ENCODE assay signal across 4 fruit fly cellular contexts in the genomic region with DNA sequence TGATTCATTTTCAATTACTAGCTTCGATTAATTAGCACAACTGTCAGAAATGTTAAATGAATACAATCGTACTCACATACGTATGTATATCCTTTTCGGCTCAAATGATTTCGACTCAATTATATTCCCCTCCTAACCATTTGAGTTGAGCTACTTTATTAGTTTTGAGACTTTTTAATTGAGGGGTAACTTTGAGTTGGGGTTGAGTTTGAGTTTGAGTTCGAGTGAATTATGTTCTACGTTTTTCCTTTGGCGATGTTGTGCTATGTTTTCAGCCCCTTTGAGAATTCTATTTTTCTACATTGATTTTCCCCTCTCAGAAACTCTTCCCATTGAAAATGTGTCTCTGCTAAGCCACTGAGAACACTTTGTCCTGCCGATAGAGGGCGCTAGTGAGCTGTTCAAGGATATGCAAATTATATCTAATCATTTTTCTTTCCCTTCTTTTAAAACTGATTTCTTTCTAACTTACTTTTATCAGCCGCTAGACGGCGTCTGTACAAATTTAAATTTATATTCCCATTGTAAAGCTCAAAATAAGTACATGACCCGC.
A peak's percentile ranks its signal among the peaks of the same experiment; 100 is the strongest.
TF ChIP-seq lines count a peak whose summit lies in the region.

No protein-coding gene starts in this region.

- TF ChIP-seq CTCF in S2 (optimal IDR thresholded peaks at IDR 0.05; lab: Kevin White, UChicago) = peak; percentile 91 to 94
- TF ChIP-seq CTCF in whole organism, embryonic (GFP tag; optimal IDR thresholded peaks at IDR 0.05; lab: Kevin White, UChicago) = peak; percentile 91

TF ChIP-seq in whole organism, adult, 20 proteins besides CTCF, POLR2A, EP300 and RAD21:
- TF ChIP-seq CG7045 (GFP tag; optimal IDR thresholded peaks at IDR 0.05; lab: Kevin White, UChicago) (no peak), pad (GFP tag; optimal IDR thresholded peaks at IDR 0.05; lab: Kevin White, UChicago) (peak; percentile 97), CG11617 (GFP tag; optimal IDR thresholded peaks at IDR 0.05; lab: Kevin White, UChicago) (no peak), CG5204 (GFP tag; optimal IDR thresholded peaks at IDR 0.05; lab: Kevin White, UChicago) (no peak)
TF ChIP-seq in whole organism, adult: peak in this region for 1.

TF ChIP-seq in whole organism, embryonic, 481 proteins besides CTCF, POLR2A, EP300 and RAD21 (continues in another document):
- TF ChIP-seq maf-S (GFP tag; optimal IDR thresholded peaks at IDR 0.05; lab: Kevin White, UChicago) (no peak), Nf-YB (GFP tag; optimal IDR thresholded peaks at IDR 0.05; lab: Kevin White, UChicago) (peak; percentile 4), Abd-B (GFP tag; optimal IDR thresholded peaks at IDR 0.05; lab: Kevin White, UChicago) (no peak), Nf-YA (GFP tag; IDR thresholded peaks at IDR 0.05; lab: Robert Waterston, UW) (no peak), row (GFP tag; IDR thresholded peaks at IDR 0.05; lab: Robert Waterston, UW) (no peak), zen (tag; optimal IDR thresholded peaks at IDR 0.05; lab: Kevin White, UChicago) (peak; percentile 43), vvl (GFP tag; IDR thresholded peaks at IDR 0.05; lab: Robert Waterston, UW) (peak; percentile 84), bbx (GFP tag; IDR thresholded peaks at IDR 0.05; lab: Robert Waterston, UW; ENCODE audit: partially characterized antibody) (peak; percentile 52; the same call in 1 of the 2 replicates), CG15696 (tag; optimal IDR thresholded peaks at IDR 0.05; lab: Kevin White, UChicago) (peak; percentile 15), insv (GFP tag; optimal IDR thresholded peaks at IDR 0.05; lab: Kevin White, UChicago) (peak in 1 of 2 experiments; percentile 59), cad (GFP tag; optimal IDR thresholded peaks at IDR 0.05; lab: Kevin White, UChicago) (no peak), CG2712 (tag; optimal IDR thresholded peaks at IDR 0.05; lab: Kevin White, UChicago) (peak; percentile 12), CG17612 (GFP tag; IDR thresholded peaks at IDR 0.05; lab: Robert Waterston, UW) (no peak), Xrp1 (GFP tag; IDR thresholded peaks at IDR 0.05; lab: Robert Waterston, UW) (0 out of 2 replicates have a peak, but pooled peaks have one; percentile 7), lmd (GFP tag; IDR thresholded peaks at IDR 0.05; lab: Robert Waterston, UW) (no peak), CG10274 (GFP tag; optimal IDR thresholded peaks at IDR 0.05; lab: Kevin White, UChicago) (no peak), CG11560 (tag; IDR thresholded peaks at IDR 0.05; lab: Robert Waterston, UW) (no peak), nau (GFP tag; optimal IDR thresholded peaks at IDR 0.05; lab: Kevin White, UChicago) (no peak), CG10209 (GFP tag; optimal IDR thresholded peaks at IDR 0.05; lab: Kevin White, UChicago) (no peak), Side (GFP tag; optimal IDR thresholded peaks at IDR 0.05; lab: Kevin White, UChicago) (no peak), croc (GFP tag; conservative IDR thresholded peaks at IDR 0.05; lab: Robert Waterston, UW) (no peak), stwl (tag; optimal IDR thresholded peaks at IDR 0.05; lab: Kevin White, UChicago) (peak; percentile 45), NK7.1 (GFP tag; optimal IDR thresholded peaks at IDR 0.05; lab: Kevin White, UChicago) (no peak), CG9797 (GFP tag; optimal IDR thresholded peaks at IDR 0.05; lab: Kevin White, UChicago) (no peak), C15 (GFP tag; IDR thresholded peaks at IDR 0.05; lab: Robert Waterston, UW) (no peak), CG18619 (GFP tag; optimal IDR thresholded peaks at IDR 0.05; lab: Kevin White, UChicago) (no peak), z (GFP tag; IDR thresholded peaks at IDR 0.05; lab: Robert Waterston, UW) (peak; percentile 100), Dp (GFP tag; optimal IDR thresholded peaks at IDR 0.05; lab: Kevin White, UChicago) (no peak), pita (GFP tag; optimal IDR thresholded peaks at IDR 0.05; lab: Kevin White, UChicago) (peak; percentile 77), da (GFP tag; optimal IDR thresholded peaks at IDR 0.05; lab: Kevin White, UChicago) (no peak), CG6791 (GFP tag; IDR thresholded peaks at IDR 0.05; lab: Robert Waterston, UW; ENCODE audit: partially characterized antibody) (peak; percentile 34; the same call in 1 of the 3 replicates), CG15073 (GFP tag; optimal IDR thresholded peaks at IDR 0.05; lab: Kevin White, UChicago) (no peak), CG30431 (GFP tag; optimal IDR thresholded peaks at IDR 0.05; lab: Kevin White, UChicago) (no peak), CG17829 (tag; optimal IDR thresholded peaks at IDR 0.05; lab: Kevin White, UChicago) (peak; percentile 25), CG30403 (GFP tag; optimal IDR thresholded peaks at IDR 0.05; lab: Kevin White, UChicago) (no peak), amos (GFP tag; IDR thresholded peaks at IDR 0.05; lab: Robert Waterston, UW; ENCODE audit: partially characterized antibody) (peak; percentile 17; the same call in 1 of the 2 replicates), wdn (GFP tag; IDR thresholded peaks at IDR 0.05; lab: Robert Waterston, UW) (no peak), Ets65A (GFP tag; lab: Kevin White, UChicago) (no peak), CG4707 (GFP tag; optimal IDR thresholded peaks at IDR 0.05; lab: Kevin White, UChicago) (peak; percentile 9), CG3065 (GFP tag; optimal IDR thresholded peaks at IDR 0.05; lab: Kevin White, UChicago) (no peak)

TF ChIP-seq in whole organism, wandering third instar larva, 38 proteins besides CTCF, POLR2A, EP300 and RAD21:
- no peak for TF ChIP-seq N (GFP tag; optimal IDR thresholded peaks at IDR 0.05; lab: Kevin White, UChicago)
- TF ChIP-seq Myc (optimal IDR thresholded peaks at IDR 0.05; lab: Kevin White, UChicago) = peak; percentile 68
